Worm (Caenorhabditis elegans): ENCODE results near the gene C10C5.3.
A peak's percentile ranks its signal among the peaks of the same experiment; 100 is the strongest.

The C10C5.3 gene

ce11 chrIV:9376550-9376949 lies 1.9 kb downstream of the C10C5.3 start (continued):
- TF ChIP-seq daf-12 (tag; optimal IDR thresholded peaks at IDR 0.05) (no peak), nhr-111 (GFP tag; optimal IDR thresholded peaks at IDR 0.05) (no peak), nhr-76 (tag; optimal IDR thresholded peaks at IDR 0.05) (peak; percentile 45)

- TF ChIP-seq mep-1 (tag; optimal IDR thresholded peaks at IDR 0.05), result no peak
- no peak for TF ChIP-seq nhr-237 (tag; optimal IDR thresholded peaks at IDR 0.05)
- TF ChIP-seq zfp-3 (GFP tag; conservative IDR thresholded peaks at IDR 0.05), result no peak
- TF ChIP-seq lin-13 (GFP tag; optimal IDR thresholded peaks at IDR 0.05), result no peak
- TF ChIP-seq Y105C5A.15 (GFP tag; IDR thresholded peaks at IDR 0.05), result no peak
- TF ChIP-seq lim-7 (GFP tag; IDR thresholded peaks at IDR 0.05), result no peak
- TF ChIP-seq ama-1 (optimal IDR thresholded peaks at IDR 0.05), result no peak
- peak; percentile 15 for TF ChIP-seq hlh-11 (tag; optimal IDR thresholded peaks at IDR 0.05)
- TF ChIP-seq daf-8 (GFP tag; IDR thresholded peaks at IDR 0.05), result no peak
- TF ChIP-seq dve-1 (tag; optimal IDR thresholded peaks at IDR 0.05; ENCODE audit: insufficient read depth), result peak; percentile 68
- peak in 1 of 2 experiments; percentile 38 for TF ChIP-seq unc-62 (GFP tag; optimal IDR thresholded peaks at IDR 0.05 in 1 of 2)
- TF ChIP-seq unc-62 (tag; optimal IDR thresholded peaks at IDR 0.05), result no peak
- TF ChIP-seq F10B5.3 (tag; optimal IDR thresholded peaks at IDR 0.05), result no peak
- no peak for TF ChIP-seq zag-1 (tag; optimal IDR thresholded peaks at IDR 0.05)
- TF ChIP-seq dmd-6 (GFP tag; IDR thresholded peaks at IDR 0.05), result peak; percentile 79
- peak; percentile 34 for TF ChIP-seq nhr-48 (tag; optimal IDR thresholded peaks at IDR 0.05)
- TF ChIP-seq ceh-28 (tag; optimal IDR thresholded peaks at IDR 0.05), result no peak
- TF ChIP-seq skn-1 (tag; optimal IDR thresholded peaks at IDR 0.05), result no peak
- no peak for TF ChIP-seq arid-1 (GFP tag; conservative IDR thresholded peaks at IDR 0.05)
- no peak for TF ChIP-seq nhr-10 (tag; optimal IDR thresholded peaks at IDR 0.05)
Measured at ce11 chrIV:9378272-9378671, 3.6 kb downstream of the C10C5.3 start, which contains the start of gene C10C5.4. Gene C10C5.4 (plus strand): TSS chrIV:9378552.

ce11 chrIV:9381136-9381535 lies 6.5 kb downstream of the C10C5.3 start, which contains the start of gene C10C5.5:
Gene C10C5.5 (plus strand): TSS chrIV:9381436.
- no peak for TF ChIP-seq rbr-2 (tag; optimal IDR thresholded peaks at IDR 0.05)
- no peak for TF ChIP-seq lin-15B (tag; optimal IDR thresholded peaks at IDR 0.05)
- TF ChIP-seq aha-1 (tag), result peak; percentile 17

- TF ChIP-seq mxl-3 (GFP tag; optimal IDR thresholded peaks at IDR 0.05) (no peak), dve-1 (tag; optimal IDR thresholded peaks at IDR 0.05; ENCODE audit: insufficient read depth) (no peak), unc-62 (GFP tag; optimal IDR thresholded peaks at IDR 0.05 in 1 of 2) (peak in 1 of 2 experiments; percentile 1), unc-62 (tag; optimal IDR thresholded peaks at IDR 0.05) (no peak), nhr-28 (tag; optimal IDR thresholded peaks at IDR 0.05) (no peak), F37D6.2 (tag; optimal IDR thresholded peaks at IDR 0.05) (no peak), R02D3.7 (tag; optimal IDR thresholded peaks at IDR 0.05) (no peak)
Measured at ce11 chrIV:9384826-9385225, 10.2 kb downstream of the C10C5.3 start, which contains the start of gene C10C5.7. Gene C10C5.7 (plus strand): TSS chrIV:9385126.

- TF ChIP-seq nhr-25 (tag; optimal IDR thresholded peaks at IDR 0.05; ENCODE audit: borderline replicate concordance, insufficient read depth) (no peak), lin-13 (GFP tag; optimal IDR thresholded peaks at IDR 0.05) (no peak), nhr-237 (tag; optimal IDR thresholded peaks at IDR 0.05) (no peak), dmd-6 (GFP tag; IDR thresholded peaks at IDR 0.05) (no peak), vab-7 (GFP tag; IDR thresholded peaks at IDR 0.05) (no peak), F10B5.3 (tag; optimal IDR thresholded peaks at IDR 0.05) (no peak), mep-1 (tag; optimal IDR thresholded peaks at IDR 0.05) (peak; percentile 45), hif-1 (tag; optimal IDR thresholded peaks at IDR 0.05) (no peak), R02D3.7 (tag; optimal IDR thresholded peaks at IDR 0.05) (no peak), dve-1 (tag; optimal IDR thresholded peaks at IDR 0.05; ENCODE audit: insufficient read depth) (peak; percentile 28), jun-1 (tag; optimal IDR thresholded peaks at IDR 0.05) (no peak), lim-7 (GFP tag; IDR thresholded peaks at IDR 0.05) (no peak), skn-1 (tag; optimal IDR thresholded peaks at IDR 0.05) (no peak), lsy-2 (tag; optimal IDR thresholded peaks at IDR 0.05) (peak in 1 of 2 experiments; percentile 67), snpc-4 (tag; optimal IDR thresholded peaks at IDR 0.05) (no peak), hlh-30 (tag; optimal IDR thresholded peaks at IDR 0.05; ENCODE audit: insufficient read depth) (peak; percentile 90), unc-62 (GFP tag; optimal IDR thresholded peaks at IDR 0.05 in 1 of 2) (peak in 1 of 2 experiments; percentile 69), unc-62 (tag; optimal IDR thresholded peaks at IDR 0.05) (no peak), ceh-28 (tag; optimal IDR thresholded peaks at IDR 0.05) (no peak), snpc-1.2 (GFP tag; IDR thresholded peaks at IDR 0.05) (no peak), lin-39 (tag; optimal IDR thresholded peaks at IDR 0.05) (no peak), F26F4.8 (GFP tag; conservative IDR thresholded peaks at IDR 0.05) (no peak), arid-1 (GFP tag; conservative IDR thresholded peaks at IDR 0.05) (no peak), spr-1 (tag; optimal IDR thresholded peaks at IDR 0.05) (no peak), lin-29 (GFP tag; IDR thresholded peaks at IDR 0.05) (no peak), aha-1 (tag) (peak; percentile 93), Y5F2A.4 (GFP tag; optimal IDR thresholded peaks at IDR 0.05) (no peak)
Measured at ce11 chrIV:9386038-9386437, 11.4 kb downstream of the C10C5.3 start, which contains the start of gene daf-15. Gene daf-15 (plus strand): TSS chrIV:9386208.

All from whole organism, L4 larva.